Fruit fly (Drosophila melanogaster) whole organism, pupa: Measurements from ENCODE around the gene nonA.

Experiments used
- CG32121 ChIP-seq: fragments of 200-800 bp; sonication (Bioruptor generic); IDR thresholded peaks from 2 replicates; pipeline ENCODE4 v1.3.6; 2022; ENCODE audit warnings: missing biosample characterization, missing genetic modification characterization
- Pif1A ChIP-seq: fragments of 200-800 bp; sonication (Bioruptor generic); optimal IDR thresholded peaks from 3 replicates; lab custom pipeline; 2016; ENCODE audit warnings: missing biosample characterization, missing genetic modification characterization

DNA sequence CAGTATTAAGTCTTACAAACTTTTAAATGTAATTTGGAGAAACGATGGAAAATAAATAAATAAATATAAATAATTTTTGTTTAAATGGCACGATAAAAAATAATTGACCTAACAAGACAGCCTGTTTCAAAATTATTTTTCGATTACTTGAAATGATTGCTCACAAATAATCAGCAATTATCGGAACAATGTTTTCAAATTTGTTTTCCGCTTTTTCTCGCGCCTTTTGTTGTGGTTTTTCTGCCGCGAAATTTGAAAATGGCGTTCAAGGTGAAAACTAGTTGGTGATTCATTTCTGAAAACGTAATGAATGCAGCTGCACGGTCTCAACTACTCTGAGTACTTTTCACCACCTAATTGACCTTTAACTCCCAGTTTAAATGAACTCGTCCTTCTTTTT, 40.3 kb upstream of the nonA start:
- no peak for TF ChIP-seq Pif1A (GFP tag; lab: Kevin White, UChicago)
- no peak for TF ChIP-seq CG32121 (GFP tag; lab: Robert Waterston, UW)
